Fruit fly (Drosophila melanogaster) whole organism, prepupa: Measurements from ENCODE around the gene Delta.
A peak's percentile ranks its signal among the peaks of the same experiment; 100 is the strongest.

ENCODE experiments used
- Blimp-1 ChIP-seq: fragments of 200-800 bp; sonication (Bioruptor generic); optimal IDR thresholded peaks from 3 replicates; lab custom pipeline; 2017; ENCODE audit warnings: missing biosample characterization, missing genetic modification characterization, mild to moderate bottlenecking, moderate library complexity, missing genetic modification reagents
- CG10631 ChIP-seq: fragments of 200-800 bp; sonication (Bioruptor generic); optimal IDR thresholded peaks from 2 replicates; lab custom pipeline; 2016; ENCODE audit warnings: missing biosample characterization, missing genetic modification characterization
- CG10669 ChIP-seq: fragments of 200-800 bp; sonication (Bioruptor generic); optimal IDR thresholded peaks from 3 replicates; lab custom pipeline; 2018; ENCODE audit warnings: missing biosample characterization, mild to moderate bottlenecking, missing genetic modification characterization, moderate library complexity
- CG11294 ChIP-seq: fragments of 200-800 bp; sonication (Bioruptor generic); IDR thresholded peaks from 2 replicates; pipeline ENCODE4 v1.3.6; 2022; ENCODE audit warnings: missing biosample characterization, missing genetic modification characterization
- CG11902 ChIP-seq: fragments of 200-800 bp; sonication (Bioruptor generic); optimal IDR thresholded peaks from 3 replicates; lab custom pipeline; 2016; ENCODE audit warnings: missing biosample characterization, missing genetic modification characterization
- CG15336 ChIP-seq: fragments of 200-800 bp; sonication (Bioruptor generic); IDR thresholded peaks from 2 replicates; pipeline ENCODE4 v1.3.6; 2022; ENCODE audit warnings: missing biosample characterization, missing genetic modification characterization
- CG1621 ChIP-seq: fragments of 200-800 bp; sonication (Bioruptor generic); optimal IDR thresholded peaks from 3 replicates; lab custom pipeline; 2018; ENCODE audit warnings: missing biosample characterization, mild to moderate bottlenecking, missing genetic modification characterization
- CG16779 ChIP-seq: fragments of 200-800 bp; sonication (Bioruptor generic); optimal IDR thresholded peaks from 3 replicates; lab custom pipeline; 2017; ENCODE audit warnings: missing biosample characterization, mild to moderate bottlenecking, missing genetic modification characterization
- CG3032 ChIP-seq: fragments of 200-800 bp; optimal IDR thresholded peaks from 2 replicates; lab custom pipeline; 2019; ENCODE audit warnings: missing biosample characterization, mild to moderate bottlenecking, missing genetic modification characterization, moderate library complexity
- CG31627 ChIP-seq: fragments of 200-800 bp; sonication (Bioruptor generic); optimal IDR thresholded peaks from 3 replicates; lab custom pipeline; 2016; ENCODE audit warnings: missing biosample characterization, missing genetic modification characterization
- CG32006 ChIP-seq: fragments of 200-800 bp; sonication (Bioruptor generic); optimal IDR thresholded peaks from 3 replicates; lab custom pipeline; 2017; ENCODE audit warnings: missing biosample characterization, mild to moderate bottlenecking, missing genetic modification characterization
- CG34406 ChIP-seq: fragments of 200-800 bp; sonication (Bioruptor generic); optimal IDR thresholded peaks from 3 replicates; lab custom pipeline; 2016; ENCODE audit warnings: missing biosample characterization, missing genetic modification characterization
- CG3919 ChIP-seq: fragments of 200-800 bp; sonication (Bioruptor generic); optimal IDR thresholded peaks from 3 replicates; lab custom pipeline; 2016; ENCODE audit warnings: missing biosample characterization, missing genetic modification characterization
- CG6163 ChIP-seq: fragments of 200-800 bp; sonication (Bioruptor generic); IDR thresholded peaks from 3 replicates; pipeline ENCODE4 v1.3.6; 2022; ENCODE audit warnings: missing biosample characterization, missing genetic modification characterization
- CG6276 ChIP-seq: fragments of 200-800 bp; sonication (Bioruptor generic); optimal IDR thresholded peaks from 2 replicates; lab custom pipeline; 2017; ENCODE audit warnings: missing biosample characterization, mild to moderate bottlenecking, missing genetic modification characterization
- CG6792 ChIP-seq: fragments of 200-800 bp; sonication (Bioruptor generic); optimal IDR thresholded peaks from 3 replicates; lab custom pipeline; 2016; ENCODE audit warnings: missing biosample characterization, missing genetic modification characterization
- CG6808 ChIP-seq: fragments of 200-800 bp; sonication (Bioruptor generic); optimal IDR thresholded peaks from 3 replicates; lab custom pipeline; 2017; ENCODE audit warnings: missing biosample characterization, missing genetic modification characterization, mild to moderate bottlenecking, moderate library complexity, missing genetic modification reagents
- CG6854 ChIP-seq: fragments of 200-800 bp; sonication (Bioruptor generic); optimal IDR thresholded peaks from 2 replicates; lab custom pipeline; 2017; ENCODE audit warnings: missing biosample characterization, mild to moderate bottlenecking, missing genetic modification characterization
- CG8119 ChIP-seq: fragments of 200-800 bp; sonication (Bioruptor generic); IDR thresholded peaks from 3 replicates; pipeline ENCODE4 v1.3.6; 2022; ENCODE audit warnings: missing biosample characterization, missing genetic modification characterization
- CG8632 ChIP-seq: fragments of 200-800 bp; sonication (Bioruptor generic); optimal IDR thresholded peaks from 3 replicates; lab custom pipeline; 2016; ENCODE audit warnings: missing biosample characterization, missing genetic modification characterization
- CG9139 ChIP-seq: fragments of 200-800 bp; sonication (Bioruptor generic); optimal IDR thresholded peaks from 3 replicates; lab custom pipeline; 2017; ENCODE audit warnings: missing biosample characterization, mild to moderate bottlenecking, missing genetic modification characterization
- Eip75B ChIP-seq: fragments of 200-800 bp; sonication (Bioruptor generic); optimal IDR thresholded peaks from 3 replicates; lab custom pipeline; 2016; ENCODE audit warnings: missing biosample characterization, missing genetic modification characterization
- Eip78C ChIP-seq: fragments of 200-800 bp; sonication (Bioruptor generic); peaks from one replicate; lab custom pipeline; 2016; ENCODE audit warnings: missing biosample characterization, missing genetic modification characterization
- Eip93F ChIP-seq: fragments of 200-800 bp; sonication (Bioruptor generic); optimal IDR thresholded peaks from 2 replicates; lab custom pipeline; 2016; ENCODE audit warnings: missing biosample characterization, mild to moderate bottlenecking, missing genetic modification characterization
- Ets21C ChIP-seq: fragments of 200-800 bp; sonication (Bioruptor generic); optimal IDR thresholded peaks from 3 replicates; lab custom pipeline; 2016; ENCODE audit warnings: missing biosample characterization, missing genetic modification characterization
- Hr38 ChIP-seq: sonication (Bioruptor generic); optimal IDR thresholded peaks from 2 replicates; lab custom pipeline; 2016; ENCODE audit warnings: missing biosample characterization, missing genetic modification characterization
- Hr39 ChIP-seq: fragments of 200-800 bp; sonication (Bioruptor generic); optimal IDR thresholded peaks from 2 replicates; lab custom pipeline; 2016; ENCODE audit warnings: missing biosample characterization, missing genetic modification characterization
- Hr4 ChIP-seq: fragments of 200-800 bp; sonication (Bioruptor generic); optimal IDR thresholded peaks from 3 replicates; lab custom pipeline; 2016; ENCODE audit warnings: missing biosample characterization, missing genetic modification characterization
- OdsH ChIP-seq: fragments of 200-800 bp; sonication (Bioruptor generic); optimal IDR thresholded peaks from 3 replicates; lab custom pipeline; 2016; ENCODE audit warnings: missing biosample characterization, missing genetic modification characterization
- Sox102F ChIP-seq: fragments of 200-800 bp; sonication (Bioruptor generic); optimal IDR thresholded peaks from 2 replicates; lab custom pipeline; 2016; ENCODE audit warnings: missing biosample characterization, mild to moderate bottlenecking, missing genetic modification characterization
- Sox15 ChIP-seq: fragments of 200-800 bp; sonication (Bioruptor generic); optimal IDR thresholded peaks from 3 replicates; lab custom pipeline; 2016; ENCODE audit warnings: missing biosample characterization, missing genetic modification characterization
- achi ChIP-seq: fragments of 200-800 bp; sonication (Bioruptor generic); optimal IDR thresholded peaks from 3 replicates; lab custom pipeline; 2016; ENCODE audit warnings: missing biosample characterization, missing genetic modification characterization
- acj6 ChIP-seq: fragments of 200-800 bp; sonication (Bioruptor generic); optimal IDR thresholded peaks from 3 replicates; lab custom pipeline; 2016; ENCODE audit warnings: missing biosample characterization, missing genetic modification characterization
- dac ChIP-seq: fragments of 200-800 bp; sonication (Bioruptor generic); optimal IDR thresholded peaks from 2 replicates; lab custom pipeline; 2017; ENCODE audit warnings: missing biosample characterization, mild to moderate bottlenecking, missing genetic modification characterization
- dsx ChIP-seq: fragments of 200-800 bp; optimal IDR thresholded peaks from 3 replicates; lab custom pipeline; 2019; ENCODE audit warnings: missing biosample characterization, mild to moderate bottlenecking, missing genetic modification characterization, moderate library complexity; ENCODE audit not compliant: poor library complexity, severe bottlenecking
- eg ChIP-seq: fragments of 200-800 bp; sonication (Bioruptor generic); IDR thresholded peaks from 3 replicates; pipeline ENCODE4 v1.3.6; 2022; ENCODE audit warnings: missing biosample characterization, missing genetic modification characterization
- esn ChIP-seq: fragments of 200-800 bp; sonication (Bioruptor generic); optimal IDR thresholded peaks from 2 replicates; lab custom pipeline; 2016; ENCODE audit warnings: missing biosample characterization, mild to moderate bottlenecking, missing genetic modification characterization, moderate library complexity
- fd59A ChIP-seq: fragments of 200-800 bp; sonication (Bioruptor generic); optimal IDR thresholded peaks from 2 replicates; lab custom pipeline; 2017; ENCODE audit warnings: missing biosample characterization, mild to moderate bottlenecking, missing genetic modification characterization, missing genetic modification reagents
- fkh ChIP-seq: fragments of 200-800 bp; sonication (Bioruptor generic); optimal IDR thresholded peaks from 3 replicates; lab custom pipeline; 2017; ENCODE audit warnings: missing biosample characterization, mild to moderate bottlenecking, missing genetic modification characterization, moderate library complexity
- net ChIP-seq: fragments of 200-800 bp; sonication (Bioruptor generic); optimal IDR thresholded peaks from 3 replicates; lab custom pipeline; 2016; ENCODE audit warnings: missing biosample characterization, missing genetic modification characterization
- ss ChIP-seq, 2 experiments: fragments of 200-800 bp; sonication (Bioruptor generic); optimal IDR thresholded peaks; 2 replicates in 1 of 2; 3 replicates in 1 of 2; lab custom pipeline; 2017 to 2018; ENCODE audit warnings: mild to moderate bottlenecking in 2 of 2, missing biosample characterization in 2 of 2, missing genetic modification characterization in 2 of 2, moderate library complexity in 1 of 2
- topi ChIP-seq: fragments of 200-800 bp; sonication (Bioruptor generic); optimal IDR thresholded peaks from 3 replicates; lab custom pipeline; 2016; ENCODE audit warnings: missing biosample characterization, missing genetic modification characterization
- vri ChIP-seq: fragments of 200-800 bp; sonication (Bioruptor generic); optimal IDR thresholded peaks from 3 replicates; lab custom pipeline; 2016; ENCODE audit warnings: missing biosample characterization, mild to moderate bottlenecking, missing genetic modification characterization

Delta gene

DNA sequence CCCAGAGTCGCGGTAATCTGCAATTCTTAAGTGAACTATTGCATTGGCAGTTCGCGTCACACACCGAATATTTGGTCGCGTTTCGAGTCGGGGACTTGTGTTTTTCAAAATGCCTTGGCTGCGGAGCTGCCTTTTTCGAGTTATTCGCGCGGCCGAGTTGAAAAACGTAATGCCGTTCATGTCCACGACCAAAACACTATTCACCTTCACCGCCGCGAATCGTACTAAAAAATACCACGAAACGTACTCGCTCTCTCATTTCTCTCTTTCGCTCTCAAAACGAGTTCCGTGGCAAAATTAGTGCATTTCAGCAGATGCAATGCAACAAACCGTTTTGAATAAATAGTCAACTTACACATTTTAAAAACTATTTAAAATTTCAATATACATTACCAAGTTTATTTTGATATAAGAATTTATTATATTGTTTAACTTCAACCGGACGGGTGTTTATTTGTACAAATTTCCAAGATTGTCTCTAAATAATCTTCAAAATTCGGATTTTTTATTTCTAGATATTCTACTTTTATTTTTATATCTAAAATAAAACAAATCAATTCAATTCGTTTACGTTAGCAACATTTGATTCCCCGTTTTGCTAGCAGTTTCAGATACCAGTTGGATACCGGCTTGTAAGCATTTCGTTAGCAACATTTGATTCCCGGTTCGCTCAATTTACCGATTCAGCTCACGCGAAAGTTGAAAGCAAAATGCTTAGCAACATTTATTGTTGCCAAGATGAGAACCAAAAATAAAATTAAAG, at the start of gene Delta:
Gene Delta, minus strand, starts transcription at position 175 of the 763 bp plus-strand sequence.
- TF ChIP-seq CG32006, result peak; percentile 26
- TF ChIP-seq achi (GFP tag; lab: Kevin White, UChicago), result peak; percentile 18
- TF ChIP-seq CG11902 (GFP tag; lab: Kevin White, UChicago), result no peak
- no peak for TF ChIP-seq Sox15 (GFP tag; lab: Kevin White, UChicago)
- no peak for TF ChIP-seq dac
- TF ChIP-seq CG11294 (GFP tag; lab: Robert Waterston, UW), result no peak
- peak; percentile 21 for TF ChIP-seq dsx (GFP tag; lab: Kevin White, UChicago)
- TF ChIP-seq vri, result no peak
- no peak for TF ChIP-seq CG31627 (GFP tag; lab: Kevin White, UChicago)
- TF ChIP-seq CG8119 (GFP tag; lab: Robert Waterston, UW), result peak; percentile 29; the same call in 1 of the 3 replicates
- no peak for TF ChIP-seq fd59A (GFP tag; lab: Kevin White, UChicago)
- TF ChIP-seq CG15336, result 0 out of 2 replicates have a peak, but pooled peaks have one; percentile 45
- TF ChIP-seq Eip75B (GFP tag; lab: Kevin White, UChicago), result peak; percentile 35
- TF ChIP-seq Sox102F, result no peak
- no peak for TF ChIP-seq acj6
- no peak for TF ChIP-seq OdsH (GFP tag; lab: Kevin White, UChicago)
- peak; percentile 76 for TF ChIP-seq Eip78C
- no peak for TF ChIP-seq CG3032 (tag; lab: Kevin White, UChicago)
- TF ChIP-seq CG6854 (GFP tag; lab: Kevin White, UChicago), result peak; percentile 62
- TF ChIP-seq Blimp-1, result no peak
- no peak for TF ChIP-seq CG6792 (GFP tag; lab: Kevin White, UChicago)
- peak; percentile 27 for TF ChIP-seq net
- no peak for TF ChIP-seq Hr38
- TF ChIP-seq CG6163 (GFP tag; lab: Robert Waterston, UW), result peak; percentile 16; the same call in 1 of the 3 replicates
- TF ChIP-seq Hr4, result peak; percentile 3
- no peak for TF ChIP-seq CG10631
- peak; percentile 41 for TF ChIP-seq CG9139 (GFP tag; lab: Kevin White, UChicago)
- TF ChIP-seq CG6276 (GFP tag; lab: Kevin White, UChicago), result peak; percentile 1
- peak; percentile 23 for TF ChIP-seq CG3919 (GFP tag; lab: Kevin White, UChicago)
- TF ChIP-seq CG1621 (tag; lab: Kevin White, UChicago), result peak; percentile 24
- no peak for TF ChIP-seq Ets21C (GFP tag; lab: Kevin White, UChicago)
- peak; percentile 1 for TF ChIP-seq CG16779 (tag; lab: Kevin White, UChicago)
- TF ChIP-seq fkh, result no peak
- TF ChIP-seq topi (GFP tag; lab: Kevin White, UChicago), result no peak
- no peak for TF ChIP-seq eg (GFP tag; lab: Robert Waterston, UW)
- no peak for TF ChIP-seq CG6808
- no peak for TF ChIP-seq CG8632 (GFP tag; lab: Kevin White, UChicago)
- TF ChIP-seq CG34406 (GFP tag; lab: Kevin White, UChicago), result no peak
- no peak for TF ChIP-seq Eip93F (GFP tag; lab: Kevin White, UChicago)
- no peak for TF ChIP-seq CG10669 (GFP tag; lab: Kevin White, UChicago)
- peak; percentile 32 to 66 for TF ChIP-seq ss (GFP tag; optimal IDR thresholded peaks at IDR 0.05; lab: Kevin White, UChicago)
- no peak for TF ChIP-seq esn (GFP tag; lab: Kevin White, UChicago)
- TF ChIP-seq Hr39 (GFP tag; lab: Kevin White, UChicago), result no peak
